Fruit fly (Drosophila melanogaster): ENCODE results near the gene mus301.

Gene mus301

dm6 chr3L:8150284-8150683 is 12.7 kb downstream of the mus301 start:
- no peak for TF ChIP-seq noc (tag; optimal IDR thresholded peaks at IDR 0.05)

- TF ChIP-seq noc (tag; optimal IDR thresholded peaks at IDR 0.05): no peak
Measured at dm6 chr3L:8150812-8151211, 13.2 kb downstream of the mus301 start.

DNA sequence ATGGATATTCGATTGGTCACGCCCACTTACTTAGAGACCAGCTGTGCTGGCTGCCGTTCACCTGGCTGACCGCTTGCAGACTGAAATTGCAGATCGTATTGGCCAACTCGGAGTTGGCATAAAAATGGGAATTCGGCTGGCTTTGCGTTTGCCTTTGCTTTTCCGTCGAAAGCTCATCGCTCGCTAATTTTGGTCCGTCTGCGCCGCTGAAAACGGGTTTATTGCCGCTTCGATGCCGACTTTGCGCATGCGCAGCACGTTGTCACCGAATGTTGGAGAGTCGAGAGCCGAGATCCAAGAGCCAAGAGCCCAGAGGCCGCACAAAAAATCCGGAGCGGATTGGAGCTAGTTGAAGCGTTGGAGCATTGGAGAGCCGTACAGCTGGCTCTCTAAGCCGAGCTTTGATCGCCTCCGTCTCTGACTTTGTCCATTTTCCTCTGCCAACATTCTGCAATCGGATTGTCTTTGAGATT is 14.2 kb downstream of the mus301 start, which contains the start of gene CG13676:
TSS of gene CG13676 (minus strand) at position 87 of the 473 bp plus-strand sequence.
- TF ChIP-seq noc (tag; optimal IDR thresholded peaks at IDR 0.05): peak; percentile 3

- no peak for TF ChIP-seq noc (tag; optimal IDR thresholded peaks at IDR 0.05)
Measured at dm6 chr3L:8153206-8153996, 15.8 kb downstream of the mus301 start.

- TF ChIP-seq noc (tag; optimal IDR thresholded peaks at IDR 0.05): no peak
Measured at dm6 chr3L:8154544-8154943, 16.9 kb downstream of the mus301 start.

dm6 chr3L:8155324-8155723 is 17.7 kb downstream of the mus301 start:
- no peak for TF ChIP-seq noc (tag; optimal IDR thresholded peaks at IDR 0.05)

DNA sequence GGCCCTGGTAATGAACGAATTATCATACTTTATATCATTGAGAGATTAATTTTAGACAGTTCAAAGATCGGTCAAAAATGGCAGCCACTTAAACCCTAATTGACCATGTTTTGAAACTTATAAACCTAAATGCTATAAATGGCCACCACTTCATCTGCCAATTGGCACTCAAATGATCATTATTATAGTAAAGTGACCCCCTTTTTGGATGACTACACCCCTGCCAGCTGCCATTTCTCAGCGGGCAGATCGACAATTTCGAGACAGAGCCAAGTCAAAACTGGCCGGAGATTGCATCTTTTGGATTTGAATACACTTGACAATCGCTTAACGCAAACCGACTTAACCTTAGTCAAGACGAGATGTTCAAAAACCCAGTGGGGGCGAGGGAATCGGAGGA is 18.6 kb downstream of the mus301 start:
- no peak for TF ChIP-seq noc (tag; optimal IDR thresholded peaks at IDR 0.05)

DNA sequence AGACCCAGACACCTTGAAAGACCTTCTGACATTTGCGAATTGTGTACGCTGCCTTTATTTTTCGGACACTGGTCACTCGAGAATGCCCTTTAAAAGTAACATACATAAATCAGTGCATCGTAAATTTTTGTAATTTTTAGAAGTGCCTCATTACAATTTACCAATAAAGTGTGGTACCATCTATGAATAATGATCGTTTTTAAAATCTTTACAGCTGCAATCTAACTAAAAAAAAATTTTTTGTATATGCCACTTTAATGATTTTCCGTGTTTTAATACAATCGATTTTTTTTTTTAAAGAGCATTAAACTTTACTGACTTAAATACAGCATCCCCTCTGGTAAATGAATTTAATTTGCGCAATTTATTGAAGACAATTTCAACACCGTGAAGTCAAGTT is 19.5 kb downstream of the mus301 start:
- TF ChIP-seq noc (tag; optimal IDR thresholded peaks at IDR 0.05): no peak

- TF ChIP-seq noc (tag; optimal IDR thresholded peaks at IDR 0.05): no peak
Measured at dm6 chr3L:8158715-8159380, 21.2 kb downstream of the mus301 start, which contains the start of gene CG42445. Gene CG42445, minus strand, starts transcription at chr3L:8158900.

DNA sequence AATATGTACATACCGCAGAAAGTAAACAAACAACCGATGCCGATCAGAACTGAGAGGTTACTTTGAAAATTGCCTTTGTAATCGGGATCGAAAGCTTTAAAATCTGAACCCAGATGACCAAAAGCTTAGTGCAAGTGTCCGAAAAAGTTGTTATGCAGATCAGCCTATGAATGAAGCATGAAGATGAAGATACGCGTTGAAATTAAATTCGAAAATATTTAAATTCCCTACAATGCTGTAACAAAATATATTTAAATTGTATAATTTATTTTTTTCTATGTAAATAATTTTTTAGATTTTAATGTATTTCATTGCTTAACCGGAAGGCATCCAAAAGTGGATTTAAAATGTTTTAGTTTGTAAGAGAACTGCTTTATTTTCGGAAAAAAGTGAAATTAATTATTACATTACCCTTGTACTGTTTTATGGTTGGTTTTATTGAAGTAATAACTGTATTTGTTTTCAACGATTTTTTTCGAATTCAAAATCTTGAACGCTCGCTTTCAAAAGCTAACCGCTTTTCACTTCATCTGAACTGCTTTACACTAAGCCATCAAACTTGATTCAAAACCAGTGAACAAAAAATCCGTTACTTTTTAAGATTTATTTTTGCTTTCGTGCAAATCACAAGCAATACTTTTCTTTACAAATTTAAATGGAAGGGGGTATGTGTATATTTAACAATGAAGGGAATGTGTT is 22.3 kb downstream of the mus301 start, which contains the start of gene CG43886:
TSS of gene CG43886 (minus strand) at position 51 of the 699 bp plus-strand sequence.
- no peak for TF ChIP-seq noc (tag; optimal IDR thresholded peaks at IDR 0.05)

DNA sequence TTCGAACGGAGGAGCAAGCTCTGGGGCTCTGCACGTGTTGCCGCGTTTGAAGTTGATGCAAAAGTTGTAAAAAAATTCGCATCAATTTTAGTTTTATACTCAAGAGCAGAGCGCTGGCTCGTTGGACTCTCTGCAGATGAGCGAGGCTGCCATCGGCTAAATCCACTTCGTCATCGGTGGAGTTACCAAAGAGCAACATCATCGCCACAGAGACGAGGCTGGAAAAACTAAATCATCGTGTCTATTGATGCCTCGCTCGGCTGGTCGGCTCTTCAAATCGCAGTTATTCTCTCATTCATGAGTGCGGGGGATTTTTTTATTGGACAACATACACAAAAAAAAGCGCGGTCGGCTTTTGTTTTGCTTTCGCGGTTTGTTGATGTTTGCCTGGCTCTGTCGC is 27.8 kb downstream of the mus301 start, which contains the start of gene CG13675:
TSS of gene CG13675 (minus strand) at position 83 of the 400 bp plus-strand sequence.
- no peak for TF ChIP-seq noc (tag; optimal IDR thresholded peaks at IDR 0.05)

DNA sequence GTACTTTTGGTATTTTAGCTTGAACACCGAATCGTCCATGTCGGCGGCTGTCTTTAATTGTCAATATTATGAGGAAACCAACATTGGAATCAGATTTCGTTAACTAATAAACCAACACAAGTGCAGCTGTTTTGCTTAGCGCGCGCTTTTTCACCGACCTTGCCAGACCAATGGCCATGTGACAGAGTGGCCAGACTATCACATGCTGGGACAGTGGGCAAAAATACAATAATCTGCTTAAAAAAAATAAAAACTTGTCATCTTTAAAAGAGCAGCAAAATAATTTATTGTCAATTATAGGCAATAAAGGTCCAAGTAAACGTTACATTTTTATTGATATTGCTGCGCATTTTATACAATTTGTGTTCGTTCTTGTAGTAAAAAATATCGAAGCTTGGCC is 38.2 kb downstream of the mus301 start, which contains the start of gene RecQ4:
TSS of gene RecQ4 (minus strand) at position 161 of the 400 bp plus-strand sequence.
- no peak for TF ChIP-seq noc (tag; optimal IDR thresholded peaks at IDR 0.05)

dm6 chr3L:8177795-8178564 is 40.4 kb downstream of the mus301 start, which contains the start of gene Nmt:
Gene Nmt, minus strand, starts transcription at chr3L:8178429.
- peak; percentile 52 for TF ChIP-seq noc (tag; optimal IDR thresholded peaks at IDR 0.05)

dm6 chr3L:8180464-8181137 is 43.0 kb downstream of the mus301 start, which contains the start of the genes mthl7 and Uxs:
Gene mthl7, minus strand, starts transcription at chr3L:8180514.
Gene Uxs, plus strand, starts transcription at chr3L:8180923.
- TF ChIP-seq noc (tag; optimal IDR thresholded peaks at IDR 0.05): no peak

Data from whole organism, larva.